Fruit fly (Drosophila melanogaster): ENCODE results near the gene CG13078.

dm6 chr2L:19530092-19530491 is 33.6 kb upstream of the CG13078 start, which contains the start of gene CG10165:
- TF ChIP-seq CG12219 (GFP tag; optimal IDR thresholded peaks at IDR 0.05) (no peak), psq (GFP tag; optimal IDR thresholded peaks at IDR 0.05) (no peak), Antp (GFP tag; optimal IDR thresholded peaks at IDR 0.05) (no peak), PHDP (tag; optimal IDR thresholded peaks at IDR 0.05) (no peak), Hand (GFP tag; optimal IDR thresholded peaks at IDR 0.05) (no peak)
